Fruit fly (Drosophila melanogaster): ENCODE measurements around the gene comm.

DNA sequence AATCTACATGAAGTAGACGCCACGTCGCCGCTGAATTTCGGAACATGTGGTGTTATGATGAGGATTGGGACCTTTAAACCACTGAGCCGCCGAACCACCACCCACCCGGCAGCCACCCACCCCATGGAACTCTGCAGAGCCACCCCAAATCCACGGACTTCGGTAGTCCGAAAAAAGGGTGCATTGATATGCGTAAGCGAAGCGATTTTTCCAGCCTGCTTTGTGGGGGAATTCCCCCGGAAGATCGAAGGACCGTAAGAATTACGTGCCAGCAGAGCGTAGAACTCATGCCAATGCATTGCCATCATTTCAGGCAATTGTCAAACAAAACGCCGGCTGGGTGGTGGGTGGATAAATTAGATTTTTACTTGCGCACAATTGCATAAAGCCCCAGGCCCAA, 49.9 kb downstream of the comm start:
- no peak for TF ChIP-seq psq (optimal IDR thresholded peaks at IDR 0.05)
- no peak for TF ChIP-seq pan (optimal IDR thresholded peaks at IDR 0.05)
- no peak for TF ChIP-seq Dll (optimal IDR thresholded peaks at IDR 0.05)
- no peak for TF ChIP-seq EcR (GFP tag; optimal IDR thresholded peaks at IDR 0.05)
